Fruit fly (Drosophila melanogaster): ENCODE results near the gene tey.

tey gene

DNA sequence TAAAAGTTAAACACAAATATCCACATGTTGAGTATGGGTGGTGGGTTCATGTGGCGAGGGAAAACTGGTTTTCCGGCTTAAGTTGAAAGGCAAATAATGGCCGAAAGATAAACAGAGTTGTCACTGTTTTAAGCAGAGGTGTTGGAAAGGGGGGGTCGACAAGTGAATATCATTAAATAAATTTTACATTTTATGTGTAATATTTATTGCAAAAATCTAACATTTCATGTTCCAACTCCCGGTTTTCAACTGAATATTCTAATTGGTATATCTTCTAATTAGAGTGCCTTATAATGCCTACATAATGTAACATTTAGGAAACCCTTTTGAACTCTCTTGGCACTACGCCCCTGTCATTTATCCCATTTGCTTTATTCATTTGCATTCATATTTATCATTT is 8.0 kb downstream of the tey start (continued):
- TF ChIP-seq Dll (GFP tag; IDR thresholded peaks at IDR 0.05; ENCODE audit: partially characterized antibody) (no peak), onecut (GFP tag; IDR thresholded peaks at IDR 0.05) (peak; percentile 38), CG5953 (GFP tag; IDR thresholded peaks at IDR 0.05) (peak; percentile 17; the same call in 1 of the 2 replicates), dmrt99B (tag; optimal IDR thresholded peaks at IDR 0.05) (peak; percentile 76), Gug (GFP tag; IDR thresholded peaks at IDR 0.05) (peak; percentile 22; the same call in 1 of the 4 replicates), gcm (GFP tag; optimal IDR thresholded peaks at IDR 0.05) (peak; percentile 58), ase (GFP tag; IDR thresholded peaks at IDR 0.05) (no peak), Mes4 (GFP tag; optimal IDR thresholded peaks at IDR 0.05) (no peak), CG15696 (tag; optimal IDR thresholded peaks at IDR 0.05) (peak; percentile 59), CG6791 (GFP tag; IDR thresholded peaks at IDR 0.05; ENCODE audit: partially characterized antibody) (no peak), sqz (GFP tag; optimal IDR thresholded peaks at IDR 0.05) (peak; percentile 53), YL-1 (GFP tag; optimal IDR thresholded peaks at IDR 0.05) (no peak), sr (GFP tag; IDR thresholded peaks at IDR 0.05) (no peak), phol (tag; optimal IDR thresholded peaks at IDR 0.05) (peak; percentile 64), dmrt11E (tag; optimal IDR thresholded peaks at IDR 0.05) (peak; percentile 67), Taf1 (GFP tag; IDR thresholded peaks at IDR 0.05) (no peak), CG8765 (GFP tag; IDR thresholded peaks at IDR 0.05) (peak; percentile 70; the same call in 1 of the 2 replicates), CG2199 (GFP tag; IDR thresholded peaks at IDR 0.05) (no peak), Eip74EF (GFP tag; optimal IDR thresholded peaks at IDR 0.05) (no peak), D19B (GFP tag; optimal IDR thresholded peaks at IDR 0.05) (no peak), Xbp1 (GFP tag; optimal IDR thresholded peaks at IDR 0.05) (peak; percentile 27), Nf-YB (GFP tag; optimal IDR thresholded peaks at IDR 0.05) (peak; percentile 56), CG12659 (GFP tag; optimal IDR thresholded peaks at IDR 0.05) (peak; percentile 29), Dad (GFP tag; optimal IDR thresholded peaks at IDR 0.05) (no peak), D (optimal IDR thresholded peaks at IDR 0.05) (no peak), D (GFP tag; optimal IDR thresholded peaks at IDR 0.05) (peak; percentile 73), tap (tag; optimal IDR thresholded peaks at IDR 0.05) (peak; percentile 41), btn (GFP tag; optimal IDR thresholded peaks at IDR 0.05) (no peak), ab (GFP tag; optimal IDR thresholded peaks at IDR 0.05) (no peak), CG10274 (GFP tag; optimal IDR thresholded peaks at IDR 0.05) (no peak), CG12155 (GFP tag; optimal IDR thresholded peaks at IDR 0.05) (no peak), CG6272 (GFP tag; IDR thresholded peaks at IDR 0.05) (peak; percentile 59; the same call in 1 of the 2 replicates), HmgD (GFP tag; optimal IDR thresholded peaks at IDR 0.05) (no peak), Lhr (GFP tag; optimal IDR thresholded peaks at IDR 0.05) (peak; percentile 21), CG8924 (tag; optimal IDR thresholded peaks at IDR 0.05) (peak; percentile 63), grau (tag; optimal IDR thresholded peaks at IDR 0.05) (peak; percentile 55), Deaf1 (tag; optimal IDR thresholded peaks at IDR 0.05) (no peak), z (GFP tag; IDR thresholded peaks at IDR 0.05) (no peak), ftz-f1 (GFP tag; optimal IDR thresholded peaks at IDR 0.05) (no peak), pb (GFP tag; optimal IDR thresholded peaks at IDR 0.05) (no peak), Nf-YA (GFP tag; IDR thresholded peaks at IDR 0.05) (no peak), CG2129 (GFP tag; IDR thresholded peaks at IDR 0.05; ENCODE audit: partially characterized antibody) (no peak), nerfin-2 (GFP tag; IDR thresholded peaks at IDR 0.05; ENCODE audit: partially characterized antibody) (no peak), ac (GFP tag; optimal IDR thresholded peaks at IDR 0.05) (peak; percentile 14), chm (GFP tag; IDR thresholded peaks at IDR 0.05) (0 out of 2 replicates have a peak, but pooled peaks have one; percentile 27), CG8089 (GFP tag; optimal IDR thresholded peaks at IDR 0.05) (peak; percentile 16), CG34376 (GFP tag; optimal IDR thresholded peaks at IDR 0.05) (no peak), CG18764 (GFP tag; optimal IDR thresholded peaks at IDR 0.05) (no peak), NK7.1 (GFP tag; optimal IDR thresholded peaks at IDR 0.05) (no peak), CG17328 (GFP tag; IDR thresholded peaks at IDR 0.05) (peak; percentile 56; the same call in 1 of the 2 replicates), CG6654 (GFP tag; optimal IDR thresholded peaks at IDR 0.05) (no peak)
